Worm (Caenorhabditis elegans) whole organism, L4/young adult: ENCODE measurements around the gene aff-1.
A peak's percentile ranks its signal among the peaks of the same experiment; 100 is the strongest.
"Not testable (repeated sequence)": the region's sequence is repeated elsewhere in the genome, so short reads cannot be mapped to it uniquely, and the experiment has no call there.

Source experiments
- W03F9.2 ChIP-seq: fragments of 150-350 bp; optimal IDR thresholded peaks from 2 replicates; lab custom pipeline; 2014; ENCODE audit warnings: missing biosample characterization, missing genetic modification characterization
- dao-5 ChIP-seq: sonication (generic microtip); optimal IDR thresholded peaks from 2 replicates; lab custom pipeline; 2016; ENCODE audit warnings: missing genotype, missing genetic modification characterization, moderate library complexity, missing compliant biosample characterization
- him-1 ChIP-seq: sonication (generic microtip); optimal IDR thresholded peaks from 2 replicates; lab custom pipeline; 2016; ENCODE audit warnings: missing genotype, missing genetic modification reagents, missing genetic modification characterization, missing compliant biosample characterization

The aff-1 gene

ce11 chrII:6863652-6864051 lies at the start of gene aff-1:
TSS of gene aff-1 (minus strand) at chrII:6863752.
- TF ChIP-seq W03F9.2, result no peak
- no peak for TF ChIP-seq dao-5 (tag; lab: Kevin White, UChicago)
- no peak for TF ChIP-seq him-1 (tag; lab: Kevin White, UChicago)

ce11 chrII:6913309-6913708 lies 49.8 kb upstream of the aff-1 start, which contains the start of gene cyn-10:
TSS of gene cyn-10 (minus strand) at chrII:6913365.
- peak; percentile 42 for TF ChIP-seq him-1 (tag; lab: Kevin White, UChicago)
- TF ChIP-seq W03F9.2, result peak; percentile 15
- TF ChIP-seq dao-5 (tag; lab: Kevin White, UChicago), result no peak

- TF ChIP-seq him-1 (tag; lab: Kevin White, UChicago) (no peak), dao-5 (tag; lab: Kevin White, UChicago) (no peak), W03F9.2 (no peak)
These were observed 46.1 kb upstream of the aff-1 start, which contains the start of gene asm-1 for ce11 chrII:6909568-6910122. TSS of gene asm-1 (plus strand) at chrII:6910072.

- TF ChIP-seq dao-5 (tag; lab: Kevin White, UChicago) (no peak), him-1 (tag; lab: Kevin White, UChicago) (no peak), W03F9.2 (no peak)
These were observed 45.1 kb upstream of the aff-1 start for ce11 chrII:6908689-6909088.

- TF ChIP-seq W03F9.2; dao-5 (tag; lab: Kevin White, UChicago); him-1 (tag; lab: Kevin White, UChicago): not testable (repeated sequence)
These were observed 44.1 kb upstream of the aff-1 start, which contains the start of gene B0252.3 for ce11 chrII:6907657-6908056. TSS of gene B0252.3 (minus strand) at chrII:6907757.

ce11 chrII:6901795-6902194 lies 38.2 kb upstream of the aff-1 start, which contains the start of gene psmd-9:
TSS of gene psmd-9 (plus strand) at chrII:6902095.
- TF ChIP-seq W03F9.2 (no peak), dao-5 (tag; lab: Kevin White, UChicago) (no peak), him-1 (tag; lab: Kevin White, UChicago) (no peak)

- TF ChIP-seq W03F9.2, result no peak
- no peak for TF ChIP-seq dao-5 (tag; lab: Kevin White, UChicago)
These were observed 37.2 kb upstream of the aff-1 start for ce11 chrII:6900708-6901107.

- TF ChIP-seq dao-5 (tag; lab: Kevin White, UChicago) (no peak), him-1 (tag; lab: Kevin White, UChicago) (no peak), W03F9.2 (no peak)
These were observed 34.6 kb upstream of the aff-1 start, which contains the start of gene hrpl-1 for ce11 chrII:6898017-6898779. TSS of gene hrpl-1 (plus strand) at chrII:6898729.

ce11 chrII:6897507-6897906 lies 34.0 kb upstream of the aff-1 start, which contains the start of gene C44B7.11:
TSS of gene C44B7.11 (minus strand) at chrII:6897540.
- no peak for TF ChIP-seq dao-5 (tag; lab: Kevin White, UChicago)
- no peak for TF ChIP-seq him-1 (tag; lab: Kevin White, UChicago)
- no peak for TF ChIP-seq W03F9.2

- TF ChIP-seq dao-5 (tag; lab: Kevin White, UChicago) (no peak), him-1 (tag; lab: Kevin White, UChicago) (no peak), W03F9.2 (no peak)
These were observed 30.2 kb upstream of the aff-1 start, which contains the start of gene adal-1 for ce11 chrII:6893589-6894245. TSS of gene adal-1 (minus strand) at chrII:6893639.

- TF ChIP-seq W03F9.2 (no peak), dao-5 (tag; lab: Kevin White, UChicago) (no peak)
These were observed 28.3 kb upstream of the aff-1 start for ce11 chrII:6891838-6892237.

- no peak for TF ChIP-seq dao-5 (tag; lab: Kevin White, UChicago)
- TF ChIP-seq him-1 (tag; lab: Kevin White, UChicago), result no peak
- TF ChIP-seq W03F9.2, result no peak
These were observed 27.6 kb upstream of the aff-1 start for ce11 chrII:6891176-6891575.

- TF ChIP-seq him-1 (tag; lab: Kevin White, UChicago) (no peak), dao-5 (tag; lab: Kevin White, UChicago) (no peak), W03F9.2 (no peak)
These were observed 26.5 kb upstream of the aff-1 start, which contains the start of gene acer-1 for ce11 chrII:6890095-6890494. TSS of gene acer-1 (minus strand) at chrII:6890400.

ce11 chrII:6889580-6889922 lies 26.0 kb upstream of the aff-1 start:
- TF ChIP-seq him-1 (tag; lab: Kevin White, UChicago), result no peak
- no peak for TF ChIP-seq W03F9.2
- no peak for TF ChIP-seq dao-5 (tag; lab: Kevin White, UChicago)
